Fruit fly (Drosophila melanogaster) whole organism, prepupa: Measurements from ENCODE around the gene CG13385.

Experiments
- CG10631 ChIP-seq: fragments of 200-800 bp; sonication (Bioruptor generic); optimal IDR thresholded peaks from 2 replicates; lab custom pipeline; 2016; ENCODE audit warnings: missing biosample characterization, missing genetic modification characterization
- CG10669 ChIP-seq: fragments of 200-800 bp; sonication (Bioruptor generic); optimal IDR thresholded peaks from 3 replicates; lab custom pipeline; 2018; ENCODE audit warnings: missing biosample characterization, mild to moderate bottlenecking, missing genetic modification characterization, moderate library complexity
- CG11294 ChIP-seq: fragments of 200-800 bp; sonication (Bioruptor generic); IDR thresholded peaks from 2 replicates; pipeline ENCODE4 v1.3.6; 2022; ENCODE audit warnings: missing biosample characterization, missing genetic modification characterization
- CG11762 ChIP-seq: fragments of 200-800 bp; sonication (Bioruptor generic); optimal IDR thresholded peaks from 3 replicates; lab custom pipeline; 2016; ENCODE audit warnings: missing biosample characterization, missing genetic modification characterization; ENCODE audit not compliant: insufficient read depth
- CG11902 ChIP-seq: fragments of 200-800 bp; sonication (Bioruptor generic); optimal IDR thresholded peaks from 3 replicates; lab custom pipeline; 2016; ENCODE audit warnings: missing biosample characterization, missing genetic modification characterization
- CG15336 ChIP-seq: fragments of 200-800 bp; sonication (Bioruptor generic); IDR thresholded peaks from 2 replicates; pipeline ENCODE4 v1.3.6; 2022; ENCODE audit warnings: missing biosample characterization, missing genetic modification characterization
- CG1621 ChIP-seq: fragments of 200-800 bp; sonication (Bioruptor generic); optimal IDR thresholded peaks from 3 replicates; lab custom pipeline; 2018; ENCODE audit warnings: missing biosample characterization, mild to moderate bottlenecking, missing genetic modification characterization
- CG16779 ChIP-seq: fragments of 200-800 bp; sonication (Bioruptor generic); optimal IDR thresholded peaks from 3 replicates; lab custom pipeline; 2017; ENCODE audit warnings: missing biosample characterization, mild to moderate bottlenecking, missing genetic modification characterization
- CG3032 ChIP-seq: fragments of 200-800 bp; optimal IDR thresholded peaks from 2 replicates; lab custom pipeline; 2019; ENCODE audit warnings: missing biosample characterization, mild to moderate bottlenecking, missing genetic modification characterization, moderate library complexity
- CG32006 ChIP-seq: fragments of 200-800 bp; sonication (Bioruptor generic); optimal IDR thresholded peaks from 3 replicates; lab custom pipeline; 2017; ENCODE audit warnings: missing biosample characterization, mild to moderate bottlenecking, missing genetic modification characterization
- CG34406 ChIP-seq: fragments of 200-800 bp; sonication (Bioruptor generic); optimal IDR thresholded peaks from 3 replicates; lab custom pipeline; 2016; ENCODE audit warnings: missing biosample characterization, missing genetic modification characterization
- CG3919 ChIP-seq: fragments of 200-800 bp; sonication (Bioruptor generic); optimal IDR thresholded peaks from 3 replicates; lab custom pipeline; 2016; ENCODE audit warnings: missing biosample characterization, missing genetic modification characterization
- CG4318 ChIP-seq: fragments of 200-800 bp; sonication (Bioruptor generic); optimal IDR thresholded peaks from 3 replicates; lab custom pipeline; 2017; ENCODE audit warnings: missing biosample characterization, mild to moderate bottlenecking, missing genetic modification characterization
- CG6163 ChIP-seq: fragments of 200-800 bp; sonication (Bioruptor generic); IDR thresholded peaks from 3 replicates; pipeline ENCODE4 v1.3.6; 2022; ENCODE audit warnings: missing biosample characterization, missing genetic modification characterization
- CG6276 ChIP-seq: fragments of 200-800 bp; sonication (Bioruptor generic); optimal IDR thresholded peaks from 2 replicates; lab custom pipeline; 2017; ENCODE audit warnings: missing biosample characterization, mild to moderate bottlenecking, missing genetic modification characterization
- CG6792 ChIP-seq: fragments of 200-800 bp; sonication (Bioruptor generic); optimal IDR thresholded peaks from 3 replicates; lab custom pipeline; 2016; ENCODE audit warnings: missing biosample characterization, missing genetic modification characterization
- CG6808 ChIP-seq: fragments of 200-800 bp; sonication (Bioruptor generic); optimal IDR thresholded peaks from 3 replicates; lab custom pipeline; 2017; ENCODE audit warnings: missing biosample characterization, missing genetic modification characterization, mild to moderate bottlenecking, moderate library complexity, missing genetic modification reagents
- CG7368 ChIP-seq: fragments of 200-800 bp; sonication (Bioruptor generic); optimal IDR thresholded peaks from 3 replicates; lab custom pipeline; 2016; ENCODE audit warnings: missing biosample characterization, missing genetic modification characterization
- CG8319 ChIP-seq: fragments of 200-800 bp; sonication (Bioruptor generic); optimal IDR thresholded peaks from 3 replicates; lab custom pipeline; 2016; ENCODE audit warnings: missing biosample characterization, missing genetic modification characterization
- CG8632 ChIP-seq: fragments of 200-800 bp; sonication (Bioruptor generic); optimal IDR thresholded peaks from 3 replicates; lab custom pipeline; 2016; ENCODE audit warnings: missing biosample characterization, missing genetic modification characterization
- CG9139 ChIP-seq: fragments of 200-800 bp; sonication (Bioruptor generic); optimal IDR thresholded peaks from 3 replicates; lab custom pipeline; 2017; ENCODE audit warnings: missing biosample characterization, mild to moderate bottlenecking, missing genetic modification characterization
- Eip75B ChIP-seq: fragments of 200-800 bp; sonication (Bioruptor generic); optimal IDR thresholded peaks from 3 replicates; lab custom pipeline; 2016; ENCODE audit warnings: missing biosample characterization, missing genetic modification characterization
- Eip93F ChIP-seq: fragments of 200-800 bp; sonication (Bioruptor generic); optimal IDR thresholded peaks from 2 replicates; lab custom pipeline; 2016; ENCODE audit warnings: missing biosample characterization, mild to moderate bottlenecking, missing genetic modification characterization
- Ets21C ChIP-seq: fragments of 200-800 bp; sonication (Bioruptor generic); optimal IDR thresholded peaks from 3 replicates; lab custom pipeline; 2016; ENCODE audit warnings: missing biosample characterization, missing genetic modification characterization
- Hr38 ChIP-seq: sonication (Bioruptor generic); optimal IDR thresholded peaks from 2 replicates; lab custom pipeline; 2016; ENCODE audit warnings: missing biosample characterization, missing genetic modification characterization
- Hr39 ChIP-seq: fragments of 200-800 bp; sonication (Bioruptor generic); optimal IDR thresholded peaks from 2 replicates; lab custom pipeline; 2016; ENCODE audit warnings: missing biosample characterization, missing genetic modification characterization
- Hr4 ChIP-seq: fragments of 200-800 bp; sonication (Bioruptor generic); optimal IDR thresholded peaks from 3 replicates; lab custom pipeline; 2016; ENCODE audit warnings: missing biosample characterization, missing genetic modification characterization
- Lpt ChIP-seq: fragments of 200-800 bp; sonication (Bioruptor generic); optimal IDR thresholded peaks from 3 replicates; lab custom pipeline; 2016; ENCODE audit warnings: missing biosample characterization, missing genetic modification characterization
- Met ChIP-seq: fragments of 200-800 bp; sonication (Bioruptor generic); optimal IDR thresholded peaks from 3 replicates; lab custom pipeline; 2016; ENCODE audit warnings: missing biosample characterization, missing genetic modification characterization
- OdsH ChIP-seq: fragments of 200-800 bp; sonication (Bioruptor generic); optimal IDR thresholded peaks from 3 replicates; lab custom pipeline; 2016; ENCODE audit warnings: missing biosample characterization, missing genetic modification characterization
- Sox15 ChIP-seq: fragments of 200-800 bp; sonication (Bioruptor generic); optimal IDR thresholded peaks from 3 replicates; lab custom pipeline; 2016; ENCODE audit warnings: missing biosample characterization, missing genetic modification characterization
- achi ChIP-seq: fragments of 200-800 bp; sonication (Bioruptor generic); optimal IDR thresholded peaks from 3 replicates; lab custom pipeline; 2016; ENCODE audit warnings: missing biosample characterization, missing genetic modification characterization
- cyc ChIP-seq: fragments of 200-800 bp; sonication (Bioruptor generic); optimal IDR thresholded peaks from 3 replicates; lab custom pipeline; 2016; ENCODE audit warnings: missing biosample characterization, missing genetic modification characterization
- dac ChIP-seq: fragments of 200-800 bp; sonication (Bioruptor generic); optimal IDR thresholded peaks from 2 replicates; lab custom pipeline; 2017; ENCODE audit warnings: missing biosample characterization, mild to moderate bottlenecking, missing genetic modification characterization
- dsx ChIP-seq: fragments of 200-800 bp; optimal IDR thresholded peaks from 3 replicates; lab custom pipeline; 2019; ENCODE audit warnings: missing biosample characterization, mild to moderate bottlenecking, missing genetic modification characterization, moderate library complexity; ENCODE audit not compliant: poor library complexity, severe bottlenecking
- eg ChIP-seq: fragments of 200-800 bp; sonication (Bioruptor generic); IDR thresholded peaks from 3 replicates; pipeline ENCODE4 v1.3.6; 2022; ENCODE audit warnings: missing biosample characterization, missing genetic modification characterization
- esn ChIP-seq: fragments of 200-800 bp; sonication (Bioruptor generic); optimal IDR thresholded peaks from 2 replicates; lab custom pipeline; 2016; ENCODE audit warnings: missing biosample characterization, mild to moderate bottlenecking, missing genetic modification characterization, moderate library complexity
- fd59A ChIP-seq: fragments of 200-800 bp; sonication (Bioruptor generic); optimal IDR thresholded peaks from 2 replicates; lab custom pipeline; 2017; ENCODE audit warnings: missing biosample characterization, mild to moderate bottlenecking, missing genetic modification characterization, missing genetic modification reagents
- fd85E ChIP-seq: fragments of 200-800 bp; sonication (Bioruptor generic); optimal IDR thresholded peaks from 3 replicates; lab custom pipeline; 2016; ENCODE audit warnings: missing biosample characterization, missing genetic modification characterization
- fkh ChIP-seq: fragments of 200-800 bp; sonication (Bioruptor generic); optimal IDR thresholded peaks from 3 replicates; lab custom pipeline; 2017; ENCODE audit warnings: missing biosample characterization, mild to moderate bottlenecking, missing genetic modification characterization, moderate library complexity
- lz ChIP-seq: fragments of 200-800 bp; sonication (Bioruptor generic); optimal IDR thresholded peaks from 3 replicates; lab custom pipeline; 2016; ENCODE audit warnings: missing biosample characterization, missing genetic modification characterization
- net ChIP-seq: fragments of 200-800 bp; sonication (Bioruptor generic); optimal IDR thresholded peaks from 3 replicates; lab custom pipeline; 2016; ENCODE audit warnings: missing biosample characterization, missing genetic modification characterization
- pdm3 ChIP-seq: fragments of 200-800 bp; sonication (Bioruptor generic); optimal IDR thresholded peaks from 3 replicates; lab custom pipeline; 2016; ENCODE audit warnings: missing biosample characterization, missing genetic modification characterization
- salr ChIP-seq, 2 experiments: fragments of 200-800 bp; sonication (Bioruptor generic); optimal IDR thresholded peaks; 3 replicates each; lab custom pipeline; 2016 to 2018; ENCODE audit warnings: missing biosample characterization in 2 of 2, missing genetic modification characterization in 2 of 2, mild to moderate bottlenecking in 1 of 2
- spab ChIP-seq: fragments of 200-800 bp; sonication (Bioruptor generic); optimal IDR thresholded peaks from 2 replicates; lab custom pipeline; 2017; ENCODE audit warnings: missing biosample characterization, mild to moderate bottlenecking, missing genetic modification characterization, missing genetic modification reagents
- svp ChIP-seq: fragments of 200-800 bp; sonication (Bioruptor generic); peaks from one replicate; lab custom pipeline; 2016; ENCODE audit warnings: missing biosample characterization, missing genetic modification characterization
- vri ChIP-seq: fragments of 200-800 bp; sonication (Bioruptor generic); optimal IDR thresholded peaks from 3 replicates; lab custom pipeline; 2016; ENCODE audit warnings: missing biosample characterization, mild to moderate bottlenecking, missing genetic modification characterization

CG13385 gene

dm6 chr2L:8382646-8383045 lies 13.8 kb upstream of the CG13385 start, which contains the start of the genes CG13392 and Rcd4 (continued):
- no peak for TF ChIP-seq Eip93F (GFP tag; lab: Kevin White, UChicago)
- no peak for TF ChIP-seq CG8319
- peak; percentile 63 for TF ChIP-seq OdsH
- peak; percentile 21 for TF ChIP-seq fd85E (GFP tag; lab: Kevin White, UChicago)
- peak; percentile 64 for TF ChIP-seq eg (GFP tag; lab: Robert Waterston, UW)
- TF ChIP-seq cyc, result peak; percentile 77
- TF ChIP-seq Hr38, result no peak
- peak; percentile 26 for TF ChIP-seq CG8632 (GFP tag; lab: Kevin White, UChicago)
- peak; percentile 66 for TF ChIP-seq Hr39 (GFP tag; lab: Kevin White, UChicago)
- TF ChIP-seq CG6276 (GFP tag; lab: Kevin White, UChicago), result no peak
- TF ChIP-seq CG9139 (GFP tag; lab: Kevin White, UChicago), result no peak
- peak; percentile 57 for TF ChIP-seq Met (GFP tag; lab: Kevin White, UChicago)
- TF ChIP-seq spab (GFP tag; lab: Kevin White, UChicago), result no peak
- TF ChIP-seq CG6808 (GFP tag; lab: Kevin White, UChicago), result peak; percentile 46
- TF ChIP-seq CG10631 (GFP tag; lab: Kevin White, UChicago), result peak; percentile 62
- peak; percentile 21 for TF ChIP-seq CG11762 (GFP tag; lab: Kevin White, UChicago)
- peak; percentile 35 for TF ChIP-seq CG10669 (GFP tag; lab: Kevin White, UChicago)
- TF ChIP-seq Ets21C (GFP tag; lab: Kevin White, UChicago), result peak; percentile 42
- TF ChIP-seq net, result peak; percentile 52
- TF ChIP-seq, all 60 proteins: peak for 44

DNA sequence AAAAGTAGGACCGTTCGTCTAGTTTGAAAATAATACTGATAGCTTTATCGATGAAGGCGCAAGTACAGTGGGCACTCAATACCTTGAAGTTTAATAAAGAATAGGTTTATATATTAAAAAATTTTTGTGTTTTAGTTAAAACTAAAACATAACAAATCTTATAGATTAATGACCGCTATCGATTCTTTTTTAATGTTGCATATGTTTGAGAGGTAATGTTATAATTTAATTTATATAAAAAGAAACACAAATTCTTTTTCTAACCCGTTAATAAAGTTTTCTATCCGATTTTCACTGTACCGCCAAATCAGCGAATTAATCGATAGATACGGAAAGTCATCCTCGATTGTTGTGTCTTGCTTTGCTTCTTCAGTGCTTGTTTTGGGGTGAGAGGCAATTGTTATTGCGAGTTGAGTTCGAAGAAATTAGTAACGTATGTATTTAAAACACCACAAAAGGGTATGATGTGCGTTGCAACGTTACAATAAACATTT lies 12.3 kb upstream of the CG13385 start, which contains the start of the genes Dad1 and CG13384:
TSS of gene Dad1 (minus strand) at position 30 of the 494 bp plus-strand sequence.
TSS of gene CG13384 (plus strand) at position 348 of the 494 bp plus-strand sequence.
- TF ChIP-seq dsx (GFP tag; lab: Kevin White, UChicago), result peak; percentile 93
- peak; percentile 96 for TF ChIP-seq esn (GFP tag; lab: Kevin White, UChicago)
- peak; percentile 91 for TF ChIP-seq CG10669 (GFP tag; lab: Kevin White, UChicago)
- TF ChIP-seq Lpt (GFP tag; lab: Kevin White, UChicago), result peak; percentile 86
- TF ChIP-seq dac (GFP tag; lab: Kevin White, UChicago), result peak; percentile 57
- TF ChIP-seq cyc, result peak; percentile 89
- peak; percentile 91 for TF ChIP-seq CG1621
- peak; percentile 93 for TF ChIP-seq CG8632 (GFP tag; lab: Kevin White, UChicago)
- peak; percentile 96 for TF ChIP-seq svp
- TF ChIP-seq CG3919 (GFP tag; lab: Kevin White, UChicago), result peak; percentile 89
- peak; percentile 86 for TF ChIP-seq CG4318 (GFP tag; lab: Kevin White, UChicago)
- TF ChIP-seq CG6163 (GFP tag; lab: Robert Waterston, UW), result no peak; the same call in 1 of the 3 replicates
- peak; percentile 81 for TF ChIP-seq CG7368 (GFP tag; lab: Kevin White, UChicago)
- TF ChIP-seq fd59A (GFP tag; lab: Kevin White, UChicago), result peak; percentile 78
- TF ChIP-seq salr (GFP tag; optimal IDR thresholded peaks at IDR 0.05; lab: Kevin White, UChicago), result peak in 1 of 2 experiments; percentile 67
- TF ChIP-seq eg (GFP tag; lab: Robert Waterston, UW), result peak; percentile 94
- TF ChIP-seq achi (GFP tag; lab: Kevin White, UChicago), result peak; percentile 93
- peak; percentile 77 for TF ChIP-seq vri (GFP tag; lab: Kevin White, UChicago)
- peak; percentile 93 for TF ChIP-seq lz (GFP tag; lab: Kevin White, UChicago)
- peak; percentile 86 for TF ChIP-seq CG11902 (GFP tag; lab: Kevin White, UChicago)
- peak; percentile 61 for TF ChIP-seq CG16779 (tag; lab: Kevin White, UChicago)
- TF ChIP-seq Hr38, result no peak
- peak; percentile 94 for TF ChIP-seq CG11294 (GFP tag; lab: Robert Waterston, UW)
- TF ChIP-seq CG3032 (tag; lab: Kevin White, UChicago), result peak; percentile 95
- peak; percentile 87 for TF ChIP-seq net
- peak; percentile 88 for TF ChIP-seq CG11762 (GFP tag; lab: Kevin White, UChicago)
- TF ChIP-seq OdsH, result peak; percentile 95
- peak; percentile 83 for TF ChIP-seq CG6276 (GFP tag; lab: Kevin White, UChicago)
- TF ChIP-seq CG32006 (GFP tag; lab: Kevin White, UChicago), result peak; percentile 93
- peak; percentile 68 for TF ChIP-seq fkh (GFP tag; lab: Kevin White, UChicago)
- peak; percentile 93 for TF ChIP-seq CG34406 (GFP tag; lab: Kevin White, UChicago)
- TF ChIP-seq CG6808 (GFP tag; lab: Kevin White, UChicago), result peak; percentile 88
- peak; percentile 80 for TF ChIP-seq spab (GFP tag; lab: Kevin White, UChicago)
- TF ChIP-seq pdm3 (GFP tag; lab: Kevin White, UChicago), result peak; percentile 90
- peak; percentile 88 for TF ChIP-seq CG6792 (GFP tag; lab: Kevin White, UChicago)
- TF ChIP-seq Hr4 (GFP tag; lab: Kevin White, UChicago), result peak; percentile 93
- TF ChIP-seq Ets21C (GFP tag; lab: Kevin White, UChicago), result peak; percentile 79
- peak; percentile 89 for TF ChIP-seq Eip75B (GFP tag; lab: Kevin White, UChicago)
- peak; percentile 89 for TF ChIP-seq Sox15 (GFP tag; lab: Kevin White, UChicago)
- peak; percentile 90 for TF ChIP-seq CG15336 (GFP tag; lab: Robert Waterston, UW)
- peak; percentile 91 for TF ChIP-seq Met (GFP tag; lab: Kevin White, UChicago)
